Fruit fly (Drosophila melanogaster) whole organism, embryonic: ENCODE measurements around the gene ArfGAP1.
A peak's percentile ranks its signal among the peaks of the same experiment; 100 is the strongest.

Source experiments
- Ada2b ChIP-seq: fragments of 200-800 bp; sonication (Bioruptor generic); IDR thresholded peaks from 2 replicates; pipeline ENCODE4 v1.3.6; 2022; ENCODE audit warnings: missing biosample characterization, missing genetic modification characterization
- Bdp1 ChIP-seq: fragments of 200-800 bp; sonication (Bioruptor generic); optimal IDR thresholded peaks from 3 replicates; lab custom pipeline; 2016; ENCODE audit warnings: missing biosample characterization, missing genetic modification characterization
- CG10209 ChIP-seq: fragments of 200-800 bp; sonication (Bioruptor generic); optimal IDR thresholded peaks from 3 replicates; lab custom pipeline; 2017; ENCODE audit warnings: missing biosample characterization, mild to moderate bottlenecking, missing genetic modification characterization, missing genetic modification reagents
- CG1024 ChIP-seq: fragments of 200-800 bp; sonication (Bioruptor generic); IDR thresholded peaks from 2 replicates; pipeline ENCODE4 v1.3.6; 2022; ENCODE audit warnings: missing biosample characterization, missing genetic modification characterization
- CG10431 ChIP-seq: fragments of 200-800 bp; sonication (Bioruptor generic); optimal IDR thresholded peaks from 3 replicates; lab custom pipeline; 2018; ENCODE audit warnings: missing biosample characterization, mild to moderate bottlenecking, missing genetic modification characterization
- CG11696 ChIP-seq: fragments of 200-800 bp; sonication (Bioruptor generic); IDR thresholded peaks from 2 replicates; pipeline ENCODE4 v1.3.6; 2022; ENCODE audit warnings: missing biosample characterization, missing genetic modification characterization
- CG12071 ChIP-seq: fragments of 200-800 bp; sonication (Bioruptor generic); optimal IDR thresholded peaks from 3 replicates; lab custom pipeline; 2018; ENCODE audit warnings: missing biosample characterization, mild to moderate bottlenecking, missing genetic modification characterization
- CG12942 ChIP-seq: fragments of 200-800 bp; sonication (Bioruptor generic); optimal IDR thresholded peaks from 3 replicates; lab custom pipeline; 2016; ENCODE audit warnings: missing biosample characterization, missing genetic modification characterization
- CG13424 ChIP-seq: fragments of 200-800 bp; sonication (Bioruptor generic); optimal IDR thresholded peaks from 2 replicates; lab custom pipeline; 2019; ENCODE audit warnings: missing biosample characterization, mild to moderate bottlenecking, missing genetic modification characterization, moderate library complexity
- CG13775 ChIP-seq: fragments of 200-800 bp; sonication (Bioruptor generic); optimal IDR thresholded peaks from 3 replicates; lab custom pipeline; 2017; ENCODE audit warnings: missing biosample characterization, mild to moderate bottlenecking, missing genetic modification characterization
- CG14710 ChIP-seq: fragments of 200-800 bp; sonication (Bioruptor generic); optimal IDR thresholded peaks from 3 replicates; lab custom pipeline; 2019; ENCODE audit warnings: missing biosample characterization, mild to moderate bottlenecking, missing genetic modification characterization, moderate library complexity
- CG14860 ChIP-seq: fragments of 200-800 bp; sonication (Bioruptor generic); IDR thresholded peaks from 3 replicates; pipeline ENCODE4 v1.3.6; 2022; ENCODE audit warnings: missing biosample characterization, missing genetic modification characterization; ENCODE audit not compliant: partially characterized antibody
- CG16815 ChIP-seq: fragments of 200-800 bp; sonication (Bioruptor generic); optimal IDR thresholded peaks from 3 replicates; lab custom pipeline; 2017; ENCODE audit warnings: missing biosample characterization, mild to moderate bottlenecking, missing genetic modification characterization
- CG16863 ChIP-seq: fragments of 200-800 bp; sonication (Bioruptor generic); optimal IDR thresholded peaks from 3 replicates; lab custom pipeline; 2016; ENCODE audit warnings: missing biosample characterization, missing genetic modification characterization
- CG18262 ChIP-seq: fragments of 200-800 bp; optimal IDR thresholded peaks from 3 replicates; lab custom pipeline; 2019; ENCODE audit warnings: missing biosample characterization, mild to moderate bottlenecking, missing genetic modification characterization, moderate library complexity
- CG1832 ChIP-seq: fragments of 200-800 bp; sonication (Bioruptor generic); optimal IDR thresholded peaks from 2 replicates; lab custom pipeline; 2017; ENCODE audit warnings: missing biosample characterization, mild to moderate bottlenecking, missing genetic modification characterization, inconsistent platforms
- CG2129 ChIP-seq: fragments of 200-800 bp; sonication (Bioruptor generic); IDR thresholded peaks from 2 replicates; pipeline ENCODE4 v1.3.6; 2022; ENCODE audit warnings: missing biosample characterization, missing genetic modification characterization; ENCODE audit not compliant: partially characterized antibody
- CG2199 ChIP-seq: fragments of 200-800 bp; sonication (Bioruptor generic); IDR thresholded peaks from 3 replicates; pipeline ENCODE4 v1.3.6; 2022; ENCODE audit warnings: missing biosample characterization, missing genetic modification characterization
- CG30431 ChIP-seq: fragments of 200-800 bp; sonication (Bioruptor generic); optimal IDR thresholded peaks from 2 replicates; lab custom pipeline; 2017; ENCODE audit warnings: missing biosample characterization, missing genetic modification characterization
- CG31224 ChIP-seq: fragments of 200-800 bp; sonication (Bioruptor generic); IDR thresholded peaks from 2 replicates; pipeline ENCODE4 v1.3.6; 2022; ENCODE audit warnings: missing biosample characterization, missing genetic modification characterization
- CG33213 ChIP-seq: fragments of 200-800 bp; sonication (Bioruptor generic); optimal IDR thresholded peaks from 3 replicates; lab custom pipeline; 2016; ENCODE audit warnings: missing biosample characterization, missing genetic modification characterization
- CG34422 ChIP-seq: fragments of 200-800 bp; sonication (Bioruptor generic); IDR thresholded peaks from 3 replicates; pipeline ENCODE4 v1.3.6; 2022; ENCODE audit warnings: missing biosample characterization, missing genetic modification characterization
- CG6254 ChIP-seq: fragments of 200-800 bp; sonication (Bioruptor generic); optimal IDR thresholded peaks from 3 replicates; lab custom pipeline; 2017; ENCODE audit warnings: mild to moderate bottlenecking, missing biosample characterization, missing genetic modification reagents, missing genetic modification characterization
- CG6683 ChIP-seq: fragments of 200-800 bp; sonication (Bioruptor generic); optimal IDR thresholded peaks from 2 replicates; lab custom pipeline; 2017; ENCODE audit warnings: missing biosample characterization, mild to moderate bottlenecking, missing genetic modification characterization, missing genetic modification reagents
- CG6689 ChIP-seq: fragments of 200-800 bp; sonication (Bioruptor generic); IDR thresholded peaks from 2 replicates; pipeline ENCODE4 v1.3.6; 2022; ENCODE audit warnings: missing biosample characterization, missing genetic modification characterization
- CG6765 ChIP-seq: fragments of 200-800 bp; sonication (Bioruptor generic); optimal IDR thresholded peaks from 3 replicates; lab custom pipeline; 2017; ENCODE audit warnings: missing biosample characterization, mild to moderate bottlenecking, missing genetic modification characterization
- CG7745 ChIP-seq: fragments of 200-800 bp; sonication (Bioruptor generic); optimal IDR thresholded peaks from 2 replicates; lab custom pipeline; 2018; ENCODE audit warnings: missing biosample characterization, mild to moderate bottlenecking, missing genetic modification characterization, moderate library complexity
- CG9876 ChIP-seq: fragments of 200-800 bp; sonication (Bioruptor generic); optimal IDR thresholded peaks from 2 replicates; lab custom pipeline; 2016; ENCODE audit warnings: missing biosample characterization, missing genetic modification characterization
- CkIIα-i1 ChIP-seq: fragments of 200-800 bp; sonication (Bioruptor generic); IDR thresholded peaks from 2 replicates; pipeline ENCODE4 v1.3.6; 2022; ENCODE audit warnings: missing biosample characterization, missing genetic modification characterization
- Dip3 ChIP-seq: fragments of 200-800 bp; sonication (Bioruptor generic); optimal IDR thresholded peaks from 3 replicates; lab custom pipeline; 2016; ENCODE audit warnings: missing biosample characterization, missing genetic modification characterization
- E2f2 ChIP-seq: fragments of 200-800 bp; sonication (Bioruptor generic); IDR thresholded peaks from 2 replicates; pipeline ENCODE4 v1.3.6; 2022; ENCODE audit warnings: missing biosample characterization, missing genetic modification characterization
- Fer3 ChIP-seq: fragments of 200-800 bp; sonication (Bioruptor generic); optimal IDR thresholded peaks from 2 replicates; lab custom pipeline; 2018; ENCODE audit warnings: missing biosample characterization, mild to moderate bottlenecking, missing genetic modification characterization, moderate library complexity
- Hr51 ChIP-seq, 2 experiments: fragments of 200-800 bp; sonication (Bioruptor generic); optimal IDR thresholded peaks; 2 replicates in 1 of 2; 3 replicates in 1 of 2; lab custom pipeline; 2016 to 2018; ENCODE audit warnings: missing biosample characterization in 2 of 2, missing genetic modification characterization in 2 of 2, mild to moderate bottlenecking in 1 of 2, moderate library complexity in 1 of 2
- Lpt ChIP-seq: fragments of >200 bp; optimal IDR thresholded peaks from 2 replicates; lab custom pipeline; 2018; ENCODE audit warnings: missing biosample characterization, missing genetic modification characterization
- Meics ChIP-seq: fragments of 200-800 bp; sonication (Bioruptor generic); optimal IDR thresholded peaks from 2 replicates; lab custom pipeline; 2017; ENCODE audit warnings: missing biosample characterization, mild to moderate bottlenecking, missing genetic modification characterization
- Side ChIP-seq: fragments of 200-800 bp; sonication (Bioruptor generic); optimal IDR thresholded peaks from 2 replicates; lab custom pipeline; 2016; ENCODE audit warnings: missing biosample characterization, missing genetic modification characterization
- Stat92E ChIP-seq, 3 experiments: fragments of >200 bp in 2 of 3; fragments of 200-800 bp in 1 of 3; sonication (Bioruptor generic) in 1 of 3; optimal IDR thresholded peaks; 2 replicates each; lab custom pipeline; 2017 to 2019; ENCODE audit warnings: missing biosample characterization in 3 of 3, missing genetic modification characterization in 3 of 3, mild to moderate bottlenecking in 1 of 3, moderate library complexity in 1 of 3
- ap ChIP-seq: fragments of 200-800 bp; sonication (Bioruptor generic); IDR thresholded peaks from 2 replicates; pipeline ENCODE4 v1.3.6; 2022; ENCODE audit warnings: missing biosample characterization, missing genetic modification characterization
- cad ChIP-seq: fragments of >200 bp; optimal IDR thresholded peaks from 2 replicates; lab custom pipeline; 2017; ENCODE audit warnings: missing biosample characterization, missing genetic modification characterization
- chif ChIP-seq, 2 experiments: fragments of 200-800 bp; sonication (Bioruptor generic); optimal IDR thresholded peaks; 3 replicates each; lab custom pipeline; 2016; ENCODE audit warnings: missing biosample characterization in 2 of 2, missing genetic modification characterization in 2 of 2
- dm ChIP-seq: fragments of 200-800 bp; sonication (Bioruptor generic); optimal IDR thresholded peaks from 3 replicates; lab custom pipeline; 2016; ENCODE audit warnings: missing biosample characterization, missing genetic modification characterization
- fru ChIP-seq: fragments of >200 bp; optimal IDR thresholded peaks from 2 replicates; lab custom pipeline; 2017
- gce ChIP-seq: fragments of 200-800 bp; sonication (Bioruptor generic); IDR thresholded peaks from 3 replicates; pipeline ENCODE4 v1.3.6; 2022; ENCODE audit warnings: missing biosample characterization, missing genetic modification characterization
- onecut ChIP-seq: fragments of 200-800 bp; sonication (Bioruptor generic); IDR thresholded peaks from 2 replicates; pipeline ENCODE4 v1.3.6; 2022; ENCODE audit warnings: missing biosample characterization, missing genetic modification characterization
- pros ChIP-seq: fragments of 200-800 bp; sonication (Bioruptor generic); optimal IDR thresholded peaks from 3 replicates; lab custom pipeline; 2019; ENCODE audit warnings: missing biosample characterization, mild to moderate bottlenecking, missing genetic modification characterization, moderate library complexity
- salm ChIP-seq: fragments of 200-800 bp; sonication (Bioruptor generic); optimal IDR thresholded peaks from 2 replicates; lab custom pipeline; 2018; ENCODE audit warnings: missing biosample characterization, mild to moderate bottlenecking, missing genetic modification characterization
- sima ChIP-seq: fragments of 200-800 bp; sonication (Bioruptor generic); optimal IDR thresholded peaks from 2 replicates; lab custom pipeline; 2016; ENCODE audit warnings: missing biosample characterization, missing genetic modification characterization
- sna ChIP-seq: fragments of 200-800 bp; sonication (Bioruptor generic); IDR thresholded peaks from 2 replicates; pipeline ENCODE4 v1.3.6; 2022; ENCODE audit warnings: missing biosample characterization, missing genetic modification characterization; ENCODE audit not compliant: partially characterized antibody
- tio ChIP-seq: fragments of 200-800 bp; sonication (Bioruptor generic); optimal IDR thresholded peaks from 2 replicates; lab custom pipeline; 2017; ENCODE audit warnings: missing biosample characterization, missing genetic modification characterization, inconsistent platforms

Gene ArfGAP1

dm6 chr3L:12456916-12457662, 39.7 kb upstream of the ArfGAP1 start (continued):
- peak; percentile 11; the same call in 1 of the 2 replicates for TF ChIP-seq E2f2
- no peak for TF ChIP-seq pros (GFP tag; lab: Kevin White, UChicago)
- no peak for TF ChIP-seq CG7745 (tag; lab: Kevin White, UChicago)
- peak; percentile 71 for TF ChIP-seq Meics (GFP tag; lab: Kevin White, UChicago)
- peak; percentile 80 for TF ChIP-seq CG6254 (GFP tag; lab: Kevin White, UChicago)
- no peak for TF ChIP-seq CkIIα-i1
- peak; percentile 83 for TF ChIP-seq CG16815 (GFP tag; lab: Kevin White, UChicago)
- peak; percentile 81 for TF ChIP-seq CG13775 (GFP tag; lab: Kevin White, UChicago)
- TF ChIP-seq CG33213 = no peak
- peak; percentile 26 for TF ChIP-seq Bdp1 (GFP tag; lab: Kevin White, UChicago)
- peak; percentile 36 for TF ChIP-seq Side
- peak; percentile 89 for TF ChIP-seq CG13424 (tag; lab: Kevin White, UChicago)
- TF ChIP-seq CG31224 (GFP tag; lab: Robert Waterston, UW) = no peak
- peak; percentile 40 to 85 for TF ChIP-seq Hr51 (GFP tag; optimal IDR thresholded peaks at IDR 0.05; lab: Kevin White, UChicago)
- peak; percentile 85 for TF ChIP-seq CG10209 (GFP tag; lab: Kevin White, UChicago)
- TF ChIP-seq Dip3 (GFP tag; lab: Kevin White, UChicago) = no peak
- TF ChIP-seq onecut = peak; percentile 36; the same call in 1 of the 2 replicates
- no peak for TF ChIP-seq CG6683 (GFP tag; lab: Kevin White, UChicago)
- TF ChIP-seq CG34422 = no peak
- TF ChIP-seq CG2199 (GFP tag; lab: Robert Waterston, UW) = no peak
- TF ChIP-seq CG16863 (GFP tag; lab: Kevin White, UChicago) = peak; percentile 59
- no peak for TF ChIP-seq sna (GFP tag; lab: Robert Waterston, UW)
- peak; percentile 8 for TF ChIP-seq CG6765
- no peak for TF ChIP-seq CG11696 (GFP tag; lab: Robert Waterston, UW)
- 0 out of 2 replicates have a peak, but pooled peaks have one; percentile 53 for TF ChIP-seq CG1024
- TF ChIP-seq CG6689 (GFP tag; lab: Robert Waterston, UW) = peak; percentile 71; the same call in 1 of the 2 replicates
- no peak for TF ChIP-seq Lpt (GFP tag; lab: Kevin White, UChicago)
- TF ChIP-seq CG2129 (GFP tag; lab: Robert Waterston, UW) = no peak
- TF ChIP-seq dm = peak; percentile 17
- TF ChIP-seq CG30431 (GFP tag; lab: Kevin White, UChicago) = peak; percentile 56
- no peak for TF ChIP-seq gce (GFP tag; lab: Robert Waterston, UW)
- TF ChIP-seq CG10431 (GFP tag; lab: Kevin White, UChicago) = peak; percentile 52
- no peak for TF ChIP-seq CG9876 (GFP tag; lab: Kevin White, UChicago)
- TF ChIP-seq CG14710 (tag; lab: Kevin White, UChicago) = peak; percentile 96
- TF ChIP-seq tio (GFP tag; lab: Kevin White, UChicago) = peak; percentile 85
- TF ChIP-seq CG18262 (tag; lab: Kevin White, UChicago) = peak; percentile 96
- TF ChIP-seq CG12942 (GFP tag; lab: Kevin White, UChicago) = peak; percentile 58
- TF ChIP-seq cad (GFP tag; lab: Kevin White, UChicago) = no peak
- no peak for TF ChIP-seq Ada2b (GFP tag; lab: Robert Waterston, UW)
- no peak for TF ChIP-seq sima
- no peak for TF ChIP-seq CG1832 (GFP tag; lab: Kevin White, UChicago)
- TF ChIP-seq Fer3 (tag; lab: Kevin White, UChicago) = peak; percentile 58
- peak; percentile 78 for TF ChIP-seq salm (tag; lab: Kevin White, UChicago)
- TF ChIP-seq CG12071 = no peak
- no peak for TF ChIP-seq fru (lab: Kevin White, UChicago)
- peak; percentile 47 to 76 for TF ChIP-seq chif (GFP tag; optimal IDR thresholded peaks at IDR 0.05; lab: Kevin White, UChicago)
- TF ChIP-seq CG14860 (GFP tag; lab: Robert Waterston, UW) = no peak
- peak; percentile 44; the same call in 1 of the 2 replicates for TF ChIP-seq ap (GFP tag; lab: Robert Waterston, UW)
- peak in 1 of 3 experiments; percentile 85 for TF ChIP-seq Stat92E (GFP tag; optimal IDR thresholded peaks at IDR 0.05; lab: Kevin White, UChicago)
